Fruit fly (Drosophila melanogaster) whole organism, wandering third instar larva: ENCODE measurements around the gene CG14969.

Source experiments
- CrebA ChIP-seq: fragments of 200-800 bp; sonication (Bioruptor generic); optimal IDR thresholded peaks from 2 replicates; lab custom pipeline; 2016; ENCODE audit warnings: missing biosample characterization, mild to moderate bottlenecking, missing genetic modification characterization, borderline replicate concordance
- Dfd ChIP-seq: fragments of >200 bp; optimal IDR thresholded peaks from 2 replicates; lab custom pipeline; 2017; ENCODE audit warnings: missing biosample characterization, missing genetic modification characterization
- Dif ChIP-seq: fragments of 200-275, 200-300 bp; sonication (Bioruptor generic); optimal IDR thresholded peaks from 2 replicates; lab custom pipeline; 2018; ENCODE audit warnings: missing biosample characterization, missing genetic modification characterization; ENCODE audit not compliant: partially characterized antibody
- HLH106 ChIP-seq: fragments of 200-800 bp; optimal IDR thresholded peaks from 3 replicates; lab custom pipeline; 2019; ENCODE audit warnings: missing biosample characterization, mild to moderate bottlenecking, missing genetic modification characterization, moderate library complexity
- Hnf4 ChIP-seq: fragments of 200-800 bp; sonication (Bioruptor generic); optimal IDR thresholded peaks from 2 replicates; lab custom pipeline; 2016; ENCODE audit warnings: missing biosample characterization, mild to moderate bottlenecking, missing genetic modification characterization
- Hr78 ChIP-seq: fragments of >200 bp; optimal IDR thresholded peaks from 2 replicates; lab custom pipeline; 2017; ENCODE audit warnings: missing biosample characterization, missing genetic modification characterization
- Hr83 ChIP-seq: fragments of 200-300 bp; sonication (Bioruptor generic); optimal IDR thresholded peaks from 2 replicates; lab custom pipeline; 2016; ENCODE audit warnings: missing biosample characterization, mild to moderate bottlenecking, missing genetic modification characterization, moderate library complexity; ENCODE audit not compliant: poor library complexity, severe bottlenecking
- Mio ChIP-seq: sonication (Bioruptor generic); optimal IDR thresholded peaks from 2 replicates; lab custom pipeline; 2016; ENCODE audit warnings: missing biosample characterization, missing genetic modification characterization
- Myc ChIP-seq: fragments of >200 bp; optimal IDR thresholded peaks from 2 replicates; lab custom pipeline; 2017
- OdsH ChIP-seq: fragments of 200-800 bp; sonication (Bioruptor generic); optimal IDR thresholded peaks from 2 replicates; lab custom pipeline; 2016; ENCODE audit warnings: missing biosample characterization, mild to moderate bottlenecking, missing genetic modification characterization
- Rel ChIP-seq, 2 experiments: fragments of 200-800 bp; sonication (Bioruptor generic) in 1 of 2; optimal IDR thresholded peaks; 2 replicates in 1 of 2; 3 replicates in 1 of 2; lab custom pipeline; 2016 to 2019; ENCODE audit warnings: mild to moderate bottlenecking in 2 of 2, missing biosample characterization in 2 of 2, missing genetic modification characterization in 2 of 2, moderate library complexity in 1 of 2
- Sp1 ChIP-seq: fragments of 200-800 bp; sonication (Bioruptor generic); optimal IDR thresholded peaks from 3 replicates; lab custom pipeline; 2019; ENCODE audit warnings: missing biosample characterization, mild to moderate bottlenecking, missing genetic modification characterization, moderate library complexity
- Vsx2 ChIP-seq: fragments of 200-300, 225-300 bp; sonication (Bioruptor generic); optimal IDR thresholded peaks from 2 replicates; lab custom pipeline; 2018; ENCODE audit warnings: missing biosample characterization, missing genetic modification characterization; ENCODE audit not compliant: partially characterized antibody
- br ChIP-seq: fragments of 200-800 bp; sonication (Bioruptor generic); optimal IDR thresholded peaks from 2 replicates; lab custom pipeline; 2016; ENCODE audit warnings: missing biosample characterization, missing genetic modification characterization
- brk ChIP-seq: fragments of 200-800 bp; sonication (Bioruptor generic); optimal IDR thresholded peaks from 2 replicates; lab custom pipeline; 2016; ENCODE audit warnings: missing biosample characterization, mild to moderate bottlenecking, missing genetic modification characterization
- dl ChIP-seq, 2 experiments: fragments of 175-275, 200-275 bp in 1 of 2; fragments of 200-275 bp in 1 of 2; sonication (Bioruptor generic); optimal IDR thresholded peaks; lab custom pipeline; 2018; ENCODE audit warnings: mild to moderate bottlenecking in 2 of 2, missing biosample characterization in 2 of 2, missing genetic modification characterization in 2 of 2, moderate library complexity in 2 of 2; ENCODE audit not compliant: partially characterized antibody in 2 of 2, insufficient read depth in 1 of 2
- dmrt93B ChIP-seq: fragments of 200-800 bp; sonication (Bioruptor generic); optimal IDR thresholded peaks from 2 replicates; lab custom pipeline; 2018; ENCODE audit warnings: missing biosample characterization, mild to moderate bottlenecking, missing genetic modification characterization
- dsf ChIP-seq: sonication (Bioruptor generic); optimal IDR thresholded peaks from 2 replicates; lab custom pipeline; 2016; ENCODE audit warnings: missing biosample characterization, missing genetic modification characterization, borderline replicate concordance
- ey ChIP-seq: fragments of 200-800 bp; sonication (Bioruptor generic); optimal IDR thresholded peaks from 2 replicates; lab custom pipeline; 2016; ENCODE audit warnings: missing biosample characterization, missing genetic modification characterization
- jim ChIP-seq: fragments of 175-275, 200-325 bp; sonication (Bioruptor generic); optimal IDR thresholded peaks from 2 replicates; lab custom pipeline; 2016; ENCODE audit warnings: missing biosample characterization, mild to moderate bottlenecking, missing genetic modification characterization
- pan ChIP-seq: fragments of >200 bp; optimal IDR thresholded peaks from 2 replicates; lab custom pipeline; 2017
- psq ChIP-seq: fragments of 200-800 bp; sonication (Bioruptor generic); optimal IDR thresholded peaks from 3 replicates; lab custom pipeline; 2017; ENCODE audit warnings: missing biosample characterization, mild to moderate bottlenecking, missing genetic modification characterization, moderate library complexity
- rgr ChIP-seq: fragments of 200-800 bp; sonication (Bioruptor generic); optimal IDR thresholded peaks from 3 replicates; lab custom pipeline; 2016; ENCODE audit warnings: missing biosample characterization, mild to moderate bottlenecking, missing genetic modification characterization
- sage ChIP-seq: fragments of 200-800 bp; sonication (Bioruptor generic); optimal IDR thresholded peaks from 2 replicates; lab custom pipeline; 2016; ENCODE audit warnings: missing biosample characterization, mild to moderate bottlenecking, missing genetic modification characterization
- sv ChIP-seq: fragments of 200-800 bp; sonication (Bioruptor generic); optimal IDR thresholded peaks from 3 replicates; lab custom pipeline; 2016; ENCODE audit warnings: missing biosample characterization, missing genetic modification characterization
- woc ChIP-seq: sonication (Bioruptor generic); optimal IDR thresholded peaks from 2 replicates; lab custom pipeline; 2016; ENCODE audit warnings: missing biosample characterization, mild to moderate bottlenecking, missing genetic modification characterization

Gene CG14969

DNA sequence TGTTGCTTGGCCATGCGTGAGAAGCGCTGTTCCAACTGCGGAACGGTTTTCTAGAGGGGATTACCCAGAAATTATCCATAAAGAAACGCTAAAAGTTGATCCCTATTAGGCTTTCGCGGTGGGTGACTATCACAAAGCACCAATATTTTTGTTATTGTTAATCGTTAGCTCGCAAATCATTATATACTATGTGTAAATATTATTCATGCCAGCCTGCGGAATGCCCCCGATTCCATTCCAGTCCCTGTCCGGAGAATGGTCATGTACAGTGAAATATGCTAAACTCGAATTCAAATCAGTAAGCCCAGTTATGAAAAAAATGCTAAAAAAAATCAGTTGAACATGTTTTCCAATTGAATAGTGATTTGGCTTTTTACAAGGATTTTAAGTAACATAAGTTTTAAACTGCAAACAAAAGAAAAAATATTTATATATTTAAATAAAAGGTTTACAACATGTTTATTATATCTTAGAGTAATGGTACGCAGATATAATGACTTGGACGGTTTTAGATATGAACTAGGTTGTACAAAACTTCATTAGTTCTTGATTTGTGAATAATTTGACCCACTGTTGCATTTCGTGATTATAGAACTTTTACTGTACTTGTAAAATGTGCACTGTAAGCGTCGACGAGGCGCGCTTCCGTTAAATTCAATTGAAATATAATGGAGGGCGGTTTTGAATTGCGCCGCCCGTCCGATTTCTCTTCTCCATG lies 42.6 kb upstream of the CG14969 start:
- no peak for TF ChIP-seq dl (GFP tag; optimal IDR thresholded peaks at IDR 0.05; lab: Kevin White, UChicago; ENCODE audit: insufficient read depth in 1 of 2, partially characterized antibody in 2 of 2)
- TF ChIP-seq Rel (GFP tag; optimal IDR thresholded peaks at IDR 0.05; lab: Kevin White, UChicago): no peak
- peak; percentile 78 for TF ChIP-seq Rel (tag; optimal IDR thresholded peaks at IDR 0.05; lab: Kevin White, UChicago)

dm6 chr3L:3376551-3376950 lies 41.8 kb upstream of the CG14969 start, which contains the start of gene CG12012:
Gene CG12012 (plus strand): TSS chr3L:3376757.
- TF ChIP-seq Dfd: no peak
- TF ChIP-seq br (GFP tag; lab: Kevin White, UChicago): peak; percentile 47
- no peak for TF ChIP-seq jim (GFP tag; lab: Kevin White, UChicago)
- no peak for TF ChIP-seq dsf (GFP tag; lab: Kevin White, UChicago)
- TF ChIP-seq sage: no peak
- TF ChIP-seq Vsx2 (GFP tag; lab: Kevin White, UChicago): no peak
- no peak for TF ChIP-seq HLH106 (tag; lab: Kevin White, UChicago)

- TF ChIP-seq Hnf4 (GFP tag; lab: Kevin White, UChicago) (no peak), pan (lab: Kevin White, UChicago) (no peak), dmrt93B (GFP tag; lab: Kevin White, UChicago) (no peak), Myc (peak; percentile 78), Sp1 (GFP tag; lab: Kevin White, UChicago) (no peak), Mio (GFP tag; lab: Kevin White, UChicago) (no peak), OdsH (GFP tag; lab: Kevin White, UChicago) (no peak), ey (GFP tag; lab: Kevin White, UChicago) (no peak), Rel (GFP tag; optimal IDR thresholded peaks at IDR 0.05; lab: Kevin White, UChicago) (no peak), Rel (tag; optimal IDR thresholded peaks at IDR 0.05; lab: Kevin White, UChicago) (peak; percentile 31)
Observed at dm6 chr3L:3373994-3374623, 39.3 kb upstream of the CG14969 start, which contains the start of the genes Ythdc1 and CG12010. Gene Ythdc1 (minus strand): TSS chr3L:3374170. Gene CG12010 (plus strand): TSS chr3L:3374282.

- TF ChIP-seq sv (GFP tag; lab: Kevin White, UChicago) (no peak), Rel (GFP tag; optimal IDR thresholded peaks at IDR 0.05; lab: Kevin White, UChicago) (no peak), Rel (tag; optimal IDR thresholded peaks at IDR 0.05; lab: Kevin White, UChicago) (peak; percentile 64)
Observed at dm6 chr3L:3369256-3369655, 34.5 kb upstream of the CG14969 start, which contains the start of gene Drs. Gene Drs (plus strand): TSS chr3L:3369556.

DNA sequence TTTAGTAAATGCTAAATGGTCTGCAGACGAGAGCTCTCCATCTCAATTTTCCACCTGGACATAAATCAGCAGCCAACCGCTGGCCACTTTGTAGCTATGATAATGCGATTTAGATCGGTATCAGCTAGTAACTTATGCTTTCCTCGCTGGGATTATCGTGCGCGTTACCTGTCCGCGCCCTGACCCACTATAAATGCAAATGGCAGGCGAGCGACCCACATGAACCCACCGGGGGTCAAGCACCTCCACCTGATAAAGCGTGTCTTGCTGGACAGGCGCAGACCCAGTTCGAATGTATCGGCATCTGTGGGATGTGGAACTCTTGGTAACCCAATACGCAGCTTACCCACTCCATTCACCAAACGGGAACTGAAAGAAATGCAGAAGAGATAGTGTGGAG lies 18.5 kb upstream of the CG14969 start:
- TF ChIP-seq dl (GFP tag; optimal IDR thresholded peaks at IDR 0.05; lab: Kevin White, UChicago; ENCODE audit: insufficient read depth in 1 of 2, partially characterized antibody in 2 of 2) (no peak), Hr78 (GFP tag; lab: Kevin White, UChicago) (no peak), Hr83 (GFP tag; lab: Kevin White, UChicago) (no peak), HLH106 (tag; lab: Kevin White, UChicago) (no peak), woc (no peak), Dfd (no peak), jim (GFP tag; lab: Kevin White, UChicago) (no peak), Sp1 (GFP tag; lab: Kevin White, UChicago) (no peak), Mio (GFP tag; lab: Kevin White, UChicago) (no peak), Dif (GFP tag; lab: Kevin White, UChicago) (no peak), psq (GFP tag; lab: Kevin White, UChicago) (no peak), br (GFP tag; lab: Kevin White, UChicago) (no peak), brk (GFP tag; lab: Kevin White, UChicago) (no peak), rgr (GFP tag; lab: Kevin White, UChicago) (no peak), dsf (GFP tag; lab: Kevin White, UChicago) (no peak), Myc (no peak), CrebA (GFP tag; lab: Kevin White, UChicago) (no peak)
